Fruit fly (Drosophila melanogaster) whole organism, embryonic: ENCODE measurements around the gene CG3587.
A peak's percentile ranks its signal among the peaks of the same experiment; 100 is the strongest.

Experiments
- Abd-B ChIP-seq: fragments of 200-800 bp; sonication (Bioruptor generic); optimal IDR thresholded peaks from 2 replicates; lab custom pipeline; 2018; ENCODE audit warnings: missing biosample characterization, mild to moderate bottlenecking, missing genetic modification characterization, moderate library complexity
- Ada2b ChIP-seq: fragments of 200-800 bp; sonication (Bioruptor generic); IDR thresholded peaks from 2 replicates; pipeline ENCODE4 v1.3.6; 2022; ENCODE audit warnings: missing biosample characterization, missing genetic modification characterization
- Atf3 ChIP-seq: fragments of 200-800 bp; sonication (Bioruptor generic); optimal IDR thresholded peaks from 3 replicates; lab custom pipeline; 2016; ENCODE audit warnings: missing biosample characterization, missing genetic modification characterization
- Atf6 ChIP-seq: fragments of 200-800 bp; sonication (Bioruptor generic); IDR thresholded peaks from 2 replicates; pipeline ENCODE4 v1.3.6; 2022; ENCODE audit warnings: missing biosample characterization, missing genetic modification characterization
- CG10267 ChIP-seq: fragments of 200-800 bp; sonication (Bioruptor generic); optimal IDR thresholded peaks from 2 replicates; lab custom pipeline; 2018; ENCODE audit warnings: missing biosample characterization, mild to moderate bottlenecking, missing genetic modification characterization, moderate library complexity
- CG10274 ChIP-seq: fragments of 200-800 bp; sonication (Bioruptor generic); optimal IDR thresholded peaks from 3 replicates; lab custom pipeline; 2017; ENCODE audit warnings: missing biosample characterization, mild to moderate bottlenecking, missing genetic modification characterization
- CG11456 ChIP-seq: fragments of 200-800 bp; sonication (Bioruptor generic); IDR thresholded peaks from 3 replicates; pipeline ENCODE4 v1.3.6; 2022; ENCODE audit warnings: missing biosample characterization, missing genetic modification characterization
- CG12155 ChIP-seq: fragments of 200-800 bp; sonication (Bioruptor generic); optimal IDR thresholded peaks from 3 replicates; lab custom pipeline; 2016; ENCODE audit warnings: missing biosample characterization, missing genetic modification characterization
- CG12744 ChIP-seq: fragments of 200-800 bp; sonication (Bioruptor generic); optimal IDR thresholded peaks from 2 replicates; lab custom pipeline; 2016; ENCODE audit warnings: missing biosample characterization, missing genetic modification characterization
- CG13775 ChIP-seq: fragments of 200-800 bp; sonication (Bioruptor generic); optimal IDR thresholded peaks from 3 replicates; lab custom pipeline; 2017; ENCODE audit warnings: missing biosample characterization, mild to moderate bottlenecking, missing genetic modification characterization
- CG14667 ChIP-seq: fragments of 200-800 bp; sonication (Bioruptor generic); IDR thresholded peaks from 2 replicates; pipeline ENCODE4 v1.3.6; 2022; ENCODE audit warnings: missing biosample characterization, missing genetic modification characterization
- CG15479 ChIP-seq: fragments of 200-800 bp; sonication (Bioruptor generic); optimal IDR thresholded peaks from 3 replicates; lab custom pipeline; 2019; ENCODE audit warnings: missing biosample characterization, mild to moderate bottlenecking, missing genetic modification characterization, moderate library complexity
- CG15514 ChIP-seq: fragments of 200-800 bp; sonication (Bioruptor generic); optimal IDR thresholded peaks from 3 replicates; lab custom pipeline; 2017; ENCODE audit warnings: missing biosample characterization, missing genetic modification characterization, mild to moderate bottlenecking, moderate library complexity, missing genetic modification reagents
- CG17829 ChIP-seq: fragments of 200-800 bp; optimal IDR thresholded peaks from 2 replicates; lab custom pipeline; 2019; ENCODE audit warnings: missing biosample characterization, mild to moderate bottlenecking, missing genetic modification characterization, moderate library complexity
- CG2712 ChIP-seq: fragments of 200-800 bp; optimal IDR thresholded peaks from 3 replicates; lab custom pipeline; 2019; ENCODE audit warnings: missing biosample characterization, mild to moderate bottlenecking, missing genetic modification characterization, moderate library complexity
- CG3281 ChIP-seq: fragments of 200-800 bp; sonication (Bioruptor generic); optimal IDR thresholded peaks from 3 replicates; lab custom pipeline; 2017; ENCODE audit warnings: missing biosample characterization, mild to moderate bottlenecking, missing genetic modification characterization
- CG6765 ChIP-seq: fragments of 200-800 bp; sonication (Bioruptor generic); optimal IDR thresholded peaks from 3 replicates; lab custom pipeline; 2017; ENCODE audit warnings: missing biosample characterization, mild to moderate bottlenecking, missing genetic modification characterization
- CG7556 ChIP-seq: fragments of 200-800 bp; sonication (Bioruptor generic); optimal IDR thresholded peaks from 2 replicates; lab custom pipeline; 2017; ENCODE audit warnings: missing biosample characterization, mild to moderate bottlenecking, missing genetic modification characterization
- CG8388 ChIP-seq: fragments of 200-800 bp; sonication (Bioruptor generic); optimal IDR thresholded peaks from 2 replicates; lab custom pipeline; 2019; ENCODE audit warnings: missing biosample characterization, mild to moderate bottlenecking, missing genetic modification characterization, moderate library complexity
- Dbx ChIP-seq: fragments of 200-800 bp; sonication (Bioruptor generic); IDR thresholded peaks from 3 replicates; pipeline ENCODE4 v1.3.6; 2022; ENCODE audit warnings: missing biosample characterization, missing genetic modification characterization
- Dip2 ChIP-seq: fragments of 200-800 bp; sonication (Bioruptor generic); IDR thresholded peaks from 2 replicates; pipeline ENCODE4 v1.3.6; 2022; ENCODE audit warnings: missing biosample characterization, missing genetic modification characterization
- H2.0 ChIP-seq: fragments of 200-800 bp; sonication (Bioruptor generic); IDR thresholded peaks from 2 replicates; pipeline ENCODE4 v1.3.6; 2022; ENCODE audit warnings: missing biosample characterization, missing genetic modification characterization
- Hmx ChIP-seq: fragments of 200-800 bp; sonication (Bioruptor generic); optimal IDR thresholded peaks from 2 replicates; lab custom pipeline; 2016; ENCODE audit warnings: missing biosample characterization, missing genetic modification characterization
- Lhr ChIP-seq: fragments of 200-800 bp; sonication (Bioruptor generic); optimal IDR thresholded peaks from 3 replicates; lab custom pipeline; 2017; ENCODE audit warnings: mild to moderate bottlenecking, missing biosample characterization, missing genetic modification reagents, missing genetic modification characterization
- MTF-1 ChIP-seq: fragments of 200-800 bp; sonication (Bioruptor generic); optimal IDR thresholded peaks from 2 replicates; lab custom pipeline; 2018; ENCODE audit warnings: missing biosample characterization, mild to moderate bottlenecking, missing genetic modification characterization, borderline replicate concordance
- NC2α ChIP-seq: fragments of 200-800 bp; sonication (Bioruptor generic); optimal IDR thresholded peaks from 2 replicates; lab custom pipeline; 2016; ENCODE audit warnings: missing biosample characterization, missing genetic modification characterization
- Optix ChIP-seq: fragments of 200-800 bp; sonication (Bioruptor generic); IDR thresholded peaks from 3 replicates; pipeline ENCODE4 v1.3.6; 2022; ENCODE audit warnings: missing biosample characterization, missing genetic modification characterization
- Ravus ChIP-seq: fragments of 200-800 bp; sonication (Bioruptor generic); IDR thresholded peaks from 2 replicates; pipeline ENCODE4 v1.3.6; 2022; ENCODE audit warnings: missing biosample characterization, missing genetic modification characterization
- YL-1 ChIP-seq: fragments of 200-800 bp; sonication (Bioruptor generic); optimal IDR thresholded peaks from 3 replicates; lab custom pipeline; 2017; ENCODE audit warnings: missing biosample characterization, mild to moderate bottlenecking, missing genetic modification characterization
- ato ChIP-seq: fragments of 200-800 bp; sonication (Bioruptor generic); IDR thresholded peaks from 2 replicates; pipeline ENCODE4 v1.3.6; 2022; ENCODE audit warnings: missing biosample characterization, missing genetic modification characterization; ENCODE audit not compliant: partially characterized antibody
- bsh ChIP-seq, 2 experiments: fragments of 200-800 bp; sonication (Bioruptor generic); optimal IDR thresholded peaks; 2 replicates each; lab custom pipeline; 2017 to 2018; ENCODE audit warnings: mild to moderate bottlenecking in 2 of 2, missing biosample characterization in 2 of 2, missing genetic modification characterization in 2 of 2, moderate library complexity in 1 of 2
- crc ChIP-seq: fragments of 200-800 bp; sonication (Bioruptor generic); optimal IDR thresholded peaks from 2 replicates; lab custom pipeline; 2016; ENCODE audit warnings: missing biosample characterization, missing genetic modification characterization
- dimm ChIP-seq: fragments of 200-800 bp; sonication (Bioruptor generic); IDR thresholded peaks from 2 replicates; pipeline ENCODE4 v1.3.6; 2022; ENCODE audit warnings: missing biosample characterization, missing genetic modification characterization
- ems ChIP-seq: fragments of 200-800 bp; sonication (Bioruptor generic); optimal IDR thresholded peaks from 3 replicates; lab custom pipeline; 2016; ENCODE audit warnings: missing biosample characterization, missing genetic modification characterization
- esg ChIP-seq: fragments of 200-800 bp; sonication (Bioruptor generic); conservative IDR thresholded peaks from 2 replicates; pipeline ENCODE4 v1.3.6; 2022; ENCODE audit warnings: missing biosample characterization, missing genetic modification characterization
- ftz-f1 ChIP-seq: fragments of 200-800 bp; sonication (Bioruptor generic); optimal IDR thresholded peaks from 2 replicates; lab custom pipeline; 2016; ENCODE audit warnings: missing biosample characterization, missing genetic modification characterization
- gfzf ChIP-seq: fragments of 200-800 bp; sonication (Bioruptor generic); optimal IDR thresholded peaks from 2 replicates; lab custom pipeline; 2016; ENCODE audit warnings: missing biosample characterization, mild to moderate bottlenecking, missing genetic modification characterization, moderate library complexity
- grn ChIP-seq: fragments of 200-800 bp; sonication (Bioruptor generic); optimal IDR thresholded peaks from 3 replicates; lab custom pipeline; 2017; ENCODE audit warnings: missing biosample characterization, missing genetic modification characterization
- insv ChIP-seq, 2 experiments: fragments of 200-800 bp; sonication (Bioruptor generic); optimal IDR thresholded peaks; 3 replicates each; lab custom pipeline; 2016 to 2018; ENCODE audit warnings: missing biosample characterization in 2 of 2, missing genetic modification characterization in 2 of 2
- kni ChIP-seq: fragments of 200-800 bp; sonication (Bioruptor generic); optimal IDR thresholded peaks from 3 replicates; lab custom pipeline; 2017; ENCODE audit warnings: mild to moderate bottlenecking, missing biosample characterization, missing genetic modification reagents, missing genetic modification characterization
- luna ChIP-seq: fragments of 200-800 bp; sonication (Bioruptor generic); optimal IDR thresholded peaks from 2 replicates; lab custom pipeline; 2016; ENCODE audit warnings: missing biosample characterization, missing genetic modification characterization
- mld ChIP-seq: fragments of 200-800 bp; sonication (Bioruptor generic); IDR thresholded peaks from 3 replicates; pipeline ENCODE4 v1.3.6; 2022; ENCODE audit warnings: missing biosample characterization, missing genetic modification characterization; ENCODE audit not compliant: partially characterized antibody
- odd ChIP-seq: fragments of 200-800 bp; sonication (Bioruptor generic); optimal IDR thresholded peaks from 2 replicates; lab custom pipeline; 2017; ENCODE audit warnings: missing biosample characterization, mild to moderate bottlenecking, missing genetic modification characterization
- otp ChIP-seq: fragments of 200-800 bp; sonication (Bioruptor generic); IDR thresholded peaks from 3 replicates; pipeline ENCODE4, ENCODE4 v1.3.6; 2022; ENCODE audit warnings: missing biosample characterization, missing genetic modification characterization
- ro ChIP-seq: fragments of 200-800 bp; sonication (Bioruptor generic); IDR thresholded peaks from 2 replicates; pipeline ENCODE4 v1.3.6; 2022; ENCODE audit warnings: missing biosample characterization, missing genetic modification characterization
- tna ChIP-seq: fragments of 200-800 bp; sonication (Bioruptor generic); IDR thresholded peaks from 2 replicates; pipeline ENCODE4 v1.3.6; 2022; ENCODE audit warnings: missing biosample characterization, missing genetic modification characterization; ENCODE audit not compliant: partially characterized antibody
- toy ChIP-seq: fragments of 200-800 bp; sonication (Bioruptor generic); IDR thresholded peaks from 2 replicates; pipeline ENCODE4 v1.3.6; 2022; ENCODE audit warnings: missing biosample characterization, missing genetic modification characterization
- trem ChIP-seq: fragments of 200-800 bp; optimal IDR thresholded peaks from 3 replicates; lab custom pipeline; 2019; ENCODE audit warnings: missing biosample characterization, mild to moderate bottlenecking, missing genetic modification characterization, moderate library complexity
- tup ChIP-seq: fragments of 200-800 bp; sonication (Bioruptor generic); optimal IDR thresholded peaks from 2 replicates; lab custom pipeline; 2016; ENCODE audit warnings: missing biosample characterization, mild to moderate bottlenecking, missing genetic modification characterization, moderate library complexity
- vfl ChIP-seq: fragments of 200-800 bp; sonication (Bioruptor generic); optimal IDR thresholded peaks from 2 replicates; lab custom pipeline; 2016; ENCODE audit warnings: missing biosample characterization, missing genetic modification characterization
- zen ChIP-seq: fragments of 200-800 bp; sonication (Bioruptor generic); optimal IDR thresholded peaks from 3 replicates; lab custom pipeline; 2018; ENCODE audit warnings: missing biosample characterization, mild to moderate bottlenecking, missing genetic modification characterization, moderate library complexity

The CG3587 gene

DNA sequence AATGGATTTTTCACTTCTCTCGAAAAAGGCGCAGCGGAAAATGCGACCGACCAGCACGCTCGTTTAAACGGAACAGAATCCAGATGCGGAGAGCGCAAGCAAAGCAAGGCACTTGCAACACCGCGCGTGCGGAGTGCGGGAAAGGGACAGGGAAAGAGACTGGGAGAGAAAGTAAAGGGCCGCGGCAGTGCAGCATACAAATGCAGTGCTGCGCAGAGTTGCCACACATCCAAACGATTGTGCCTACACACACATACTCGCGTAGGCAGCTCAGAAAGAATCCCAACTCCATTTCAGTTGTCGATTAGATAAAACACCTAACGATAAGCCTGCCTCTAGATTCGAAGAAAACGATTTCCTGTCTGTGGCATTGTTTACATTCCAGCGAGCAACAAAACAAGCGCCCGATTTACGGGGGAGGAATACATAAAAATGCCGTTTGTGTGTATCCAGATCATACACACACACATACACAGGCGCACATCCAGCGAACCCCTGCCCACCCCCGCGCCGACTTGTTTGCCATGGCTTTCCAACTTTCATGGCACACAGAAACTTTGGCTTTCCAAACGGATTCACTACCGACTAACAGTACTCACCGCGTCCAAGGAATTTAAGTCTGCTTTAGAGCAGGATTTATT lies 40.5 kb upstream of the CG3587 start (continued):
- TF ChIP-seq trem (tag; lab: Kevin White, UChicago) (peak; percentile 13), CG10274 (GFP tag; lab: Kevin White, UChicago) (no peak), NC2α (GFP tag; lab: Kevin White, UChicago) (no peak), ro (no peak), Ravus (GFP tag; lab: Robert Waterston, UW) (no peak), Dbx (GFP tag; lab: Robert Waterston, UW) (no peak), zen (tag; lab: Kevin White, UChicago) (no peak), Lhr (GFP tag; lab: Kevin White, UChicago) (no peak), Atf6 (GFP tag; lab: Robert Waterston, UW) (no peak), ftz-f1 (GFP tag; lab: Kevin White, UChicago) (no peak), bsh (GFP tag; optimal IDR thresholded peaks at IDR 0.05; lab: Kevin White, UChicago) (peak in 1 of 2 experiments; percentile 5), MTF-1 (no peak), vfl (GFP tag; lab: Kevin White, UChicago) (no peak), insv (GFP tag; optimal IDR thresholded peaks at IDR 0.05; lab: Kevin White, UChicago) (peak in 1 of 2 experiments; percentile 22), ems (no peak), Abd-B (GFP tag; lab: Kevin White, UChicago) (no peak), Optix (GFP tag; lab: Robert Waterston, UW) (no peak), toy (GFP tag; lab: Robert Waterston, UW) (no peak), ato (GFP tag; lab: Robert Waterston, UW) (no peak), odd (GFP tag; lab: Kevin White, UChicago) (no peak), crc (no peak), luna (no peak), CG6765 (GFP tag; lab: Kevin White, UChicago) (no peak), Hmx (GFP tag; lab: Kevin White, UChicago) (no peak), CG12744 (GFP tag; lab: Kevin White, UChicago) (no peak), tna (GFP tag; lab: Robert Waterston, UW) (no peak), otp (GFP tag; lab: Robert Waterston, UW) (no peak), CG3281 (GFP tag; lab: Kevin White, UChicago) (peak; percentile 15), CG14667 (GFP tag; lab: Robert Waterston, UW) (no peak), CG8388 (GFP tag; lab: Kevin White, UChicago) (no peak), kni (GFP tag; lab: Kevin White, UChicago) (peak; percentile 97), CG2712 (tag; lab: Kevin White, UChicago) (no peak), CG11456 (GFP tag; lab: Robert Waterston, UW) (no peak), CG7556 (GFP tag; lab: Kevin White, UChicago) (no peak), CG15514 (GFP tag; lab: Kevin White, UChicago) (no peak), CG10267 (tag; lab: Kevin White, UChicago) (no peak), CG15479 (peak; percentile 99), mld (GFP tag; lab: Robert Waterston, UW) (no peak), CG17829 (tag; lab: Kevin White, UChicago) (peak; percentile 37), dimm (GFP tag; lab: Robert Waterston, UW) (no peak), YL-1 (peak; percentile 43), Ada2b (no peak), Dip2 (GFP tag; lab: Robert Waterston, UW) (no peak), H2.0 (no peak), tup (GFP tag; lab: Kevin White, UChicago) (no peak), grn (GFP tag; lab: Kevin White, UChicago) (peak; percentile 86), Atf3 (GFP tag; lab: Kevin White, UChicago) (no peak), gfzf (GFP tag; lab: Kevin White, UChicago) (no peak), CG12155 (GFP tag; lab: Kevin White, UChicago) (no peak), CG13775 (GFP tag; lab: Kevin White, UChicago) (no peak), esg (GFP tag; lab: Robert Waterston, UW) (no peak)
